Worm (Caenorhabditis elegans) whole organism, L2 larva: ENCODE measurements around the gene ztf-8.
A peak's percentile ranks its signal among the peaks of the same experiment; 100 is the strongest.

ENCODE experiments used
- C34F6.9 ChIP-seq: fragments of 150-350 bp; optimal IDR thresholded peaks from 2 replicates; lab custom pipeline; 2014; ENCODE audit warnings: missing biosample characterization, missing genetic modification characterization
- F13H6.1 ChIP-seq: sonication (generic microtip); optimal IDR thresholded peaks from 2 replicates; lab custom pipeline; 2016; ENCODE audit warnings: missing genetic modification characterization, missing compliant biosample characterization
- R02D3.7 ChIP-seq: fragments of 150-350 bp; optimal IDR thresholded peaks from 2 replicates; lab custom pipeline; 2014; ENCODE audit warnings: missing biosample characterization, missing genetic modification characterization
- Y55F3AM.14 ChIP-seq: fragments of 200-800 bp; sonication (Bioruptor generic); optimal IDR thresholded peaks from 2 replicates; lab custom pipeline; 2018; ENCODE audit warnings: mild to moderate bottlenecking, missing genetic modification characterization, missing compliant biosample characterization
- alr-1 ChIP-seq: fragments of 150-350 bp; optimal IDR thresholded peaks from 2 replicates; lab custom pipeline; 2014; ENCODE audit warnings: missing biosample characterization, missing genetic modification characterization
- aly-2 ChIP-seq: fragments of 150-350 bp; optimal IDR thresholded peaks from 2 replicates; lab custom pipeline; 2014; ENCODE audit warnings: missing biosample characterization, missing genetic modification characterization
- ama-1 ChIP-seq: fragments of 150-350 bp; optimal IDR thresholded peaks from 2 replicates; lab custom pipeline; 2018; ENCODE audit warnings: inconsistent platforms
- ceh-16 ChIP-seq: fragments of 150-350 bp; optimal IDR thresholded peaks from 2 replicates; lab custom pipeline; 2014; ENCODE audit warnings: missing biosample characterization, missing genetic modification characterization
- ceh-82 ChIP-seq: fragments of 150-350 bp; optimal IDR thresholded peaks from 2 replicates; lab custom pipeline; 2014; ENCODE audit warnings: missing biosample characterization, missing genetic modification characterization
- crh-2 ChIP-seq: sonication (generic microtip); optimal IDR thresholded peaks from 2 replicates; lab custom pipeline; 2017; ENCODE audit warnings: missing biosample characterization, missing genetic modification characterization
- elt-3 ChIP-seq: sonication (generic microtip); optimal IDR thresholded peaks from 2 replicates; lab custom pipeline; 2017; ENCODE audit warnings: missing biosample characterization, missing genetic modification characterization
- lin-11 ChIP-seq: fragments of 150-350 bp; sonication (generic microtip); optimal IDR thresholded peaks from 2 replicates; lab custom pipeline; 2014; ENCODE audit warnings: missing biosample characterization, missing genetic modification characterization, inconsistent platforms, mixed read lengths
- lin-13 ChIP-seq: fragments of 150-350 bp; optimal IDR thresholded peaks from 2 replicates; lab custom pipeline; 2014; ENCODE audit warnings: missing biosample characterization, missing genetic modification reagents, missing genetic modification characterization
- lin-39 ChIP-seq: fragments of 150-350 bp; optimal IDR thresholded peaks from 2 replicates; lab custom pipeline; 2014; ENCODE audit warnings: missing biosample characterization, missing genetic modification reagents, missing genetic modification characterization
- lsy-2 ChIP-seq, 2 experiments: fragments of 150-350 bp in 1 of 2; sonication (generic microtip) in 1 of 2; optimal IDR thresholded peaks; 2 replicates each; lab custom pipeline; 2014 to 2017; ENCODE audit warnings: missing biosample characterization in 2 of 2, missing genetic modification characterization in 2 of 2
- mbf-1 ChIP-seq: sonication (generic microtip); optimal IDR thresholded peaks from 2 replicates; lab custom pipeline; 2017; ENCODE audit warnings: missing biosample characterization, missing genetic modification characterization
- nhr-10 ChIP-seq: sonication (generic microtip); optimal IDR thresholded peaks from 2 replicates; lab custom pipeline; 2017; ENCODE audit warnings: missing biosample characterization, missing genetic modification characterization
- nhr-12 ChIP-seq: fragments of 150-350 bp; optimal IDR thresholded peaks from 2 replicates; lab custom pipeline; 2014; ENCODE audit warnings: missing biosample characterization, missing genetic modification characterization
- nhr-129 ChIP-seq: fragments of 150-350 bp; optimal IDR thresholded peaks from 2 replicates; lab custom pipeline; 2014; ENCODE audit warnings: missing biosample characterization, missing genetic modification characterization
- nhr-21 ChIP-seq: fragments of 150-350 bp; optimal IDR thresholded peaks from 2 replicates; lab custom pipeline; 2014; ENCODE audit warnings: missing biosample characterization, missing genetic modification characterization
- nhr-237 ChIP-seq: fragments of 150-350 bp; optimal IDR thresholded peaks from 2 replicates; lab custom pipeline; 2014; ENCODE audit warnings: missing biosample characterization, missing genetic modification characterization
- nhr-6 ChIP-seq: fragments of 150-350 bp; optimal IDR thresholded peaks from 2 replicates; lab custom pipeline; 2014; ENCODE audit warnings: missing biosample characterization, missing genetic modification characterization
- peb-1 ChIP-seq: fragments of 150-350 bp; optimal IDR thresholded peaks from 2 replicates; lab custom pipeline; 2014; ENCODE audit warnings: missing biosample characterization, missing genetic modification characterization
- sem-4 ChIP-seq: fragments of 150-350 bp; optimal IDR thresholded peaks from 2 replicates; lab custom pipeline; 2014; ENCODE audit warnings: missing biosample characterization, missing genetic modification reagents, missing genetic modification characterization
- skn-1 ChIP-seq: sonication (generic microtip); optimal IDR thresholded peaks from 2 replicates; lab custom pipeline; 2017; ENCODE audit warnings: missing biosample characterization, missing genetic modification characterization
- sma-3 ChIP-seq: sonication (generic microtip); optimal IDR thresholded peaks from 2 replicates; lab custom pipeline; 2016; ENCODE audit warnings: missing genetic modification reagents, missing genetic modification characterization, missing compliant biosample characterization
- sma-9 ChIP-seq, 2 experiments: fragments of 150-350 bp in 1 of 2; sonication (generic microtip) in 1 of 2; optimal IDR thresholded peaks; 2 replicates each; lab custom pipeline; 2014 to 2016; ENCODE audit warnings: missing genetic modification characterization in 2 of 2, mild to moderate bottlenecking in 1 of 2, missing biosample characterization in 1 of 2, missing compliant biosample characterization in 1 of 2, missing genetic modification reagents in 1 of 2, moderate library complexity in 1 of 2
- snpc-4 ChIP-seq: fragments of 150-350 bp; optimal IDR thresholded peaks from 2 replicates; lab custom pipeline; 2014; ENCODE audit warnings: missing biosample characterization, missing genetic modification characterization
- unc-39 ChIP-seq: fragments of 150-350 bp; optimal IDR thresholded peaks from 2 replicates; lab custom pipeline; 2014; ENCODE audit warnings: missing biosample characterization, missing genetic modification characterization
- unc-55 ChIP-seq: fragments of 150-350 bp; sonication (generic microtip); optimal IDR thresholded peaks from 3 replicates; lab custom pipeline; 2014; ENCODE audit warnings: missing biosample characterization, missing genetic modification reagents, missing genetic modification characterization
- unc-62 ChIP-seq: fragments of 150-350 bp; optimal IDR thresholded peaks from 2 replicates; lab custom pipeline; 2014; ENCODE audit warnings: missing biosample characterization, missing genetic modification reagents, missing genetic modification characterization
- ztf-1 ChIP-seq: fragments of 200-800 bp; sonication (Bioruptor generic); conservative IDR thresholded peaks from 2 replicates; pipeline ENCODE4 v1.3.6; 2022; ENCODE audit warnings: missing genetic modification characterization, missing compliant biosample characterization
- ztf-11 ChIP-seq: sonication (generic microtip); optimal IDR thresholded peaks from 2 replicates; lab custom pipeline; 2017; ENCODE audit warnings: missing biosample characterization, missing genetic modification characterization
- ztf-4 ChIP-seq: fragments of 150-350 bp; optimal IDR thresholded peaks from 2 replicates; lab custom pipeline; 2014; ENCODE audit warnings: missing biosample characterization, missing genetic modification characterization

Gene ztf-8

ce11 chrIII:5273396-5273857 lies at the start of gene ztf-8:
ztf-8 (minus strand) TSS chrIII:5273471.
- TF ChIP-seq lin-11 (tag; lab: Kevin White, UChicago), result no peak
- no peak for TF ChIP-seq R02D3.7 (tag; lab: Kevin White, UChicago)
- no peak for TF ChIP-seq nhr-21 (tag; lab: Kevin White, UChicago)
- no peak for TF ChIP-seq ceh-82 (tag; lab: Kevin White, UChicago)
- TF ChIP-seq nhr-129 (tag; lab: Kevin White, UChicago), result no peak
- peak; percentile 31 for TF ChIP-seq ztf-4 (tag; lab: Kevin White, UChicago)
- no peak for TF ChIP-seq unc-39 (tag; lab: Kevin White, UChicago)
- TF ChIP-seq sem-4, result no peak
- TF ChIP-seq ztf-11 (tag; lab: Kevin White, UChicago), result no peak
- TF ChIP-seq C34F6.9 (tag; lab: Kevin White, UChicago), result peak; percentile 25
- TF ChIP-seq ztf-1, result no peak
- no peak for TF ChIP-seq sma-3
- TF ChIP-seq nhr-6 (tag; lab: Kevin White, UChicago), result no peak
- no peak for TF ChIP-seq alr-1 (tag; lab: Kevin White, UChicago)
- no peak for TF ChIP-seq snpc-4 (tag; lab: Kevin White, UChicago)
- peak; percentile 37 for TF ChIP-seq ama-1
- no peak for TF ChIP-seq lin-13
- no peak for TF ChIP-seq mbf-1 (tag; lab: Kevin White, UChicago)
- no peak for TF ChIP-seq nhr-237 (tag; lab: Kevin White, UChicago)
- peak in 1 of 2 experiments; percentile 49 for TF ChIP-seq lsy-2 (tag; optimal IDR thresholded peaks at IDR 0.05; lab: Kevin White, UChicago)
- TF ChIP-seq sma-9 (GFP tag; optimal IDR thresholded peaks at IDR 0.05; lab: Kevin White, UChicago), result no peak
- TF ChIP-seq sma-9 (tag; optimal IDR thresholded peaks at IDR 0.05; lab: Kevin White, UChicago), result no peak
- no peak for TF ChIP-seq ceh-16 (tag; lab: Kevin White, UChicago)
- TF ChIP-seq crh-2 (tag; lab: Kevin White, UChicago), result peak; percentile 38

- no peak for TF ChIP-seq nhr-10 (tag; lab: Kevin White, UChicago)
- TF ChIP-seq R02D3.7 (tag; lab: Kevin White, UChicago), result no peak
- no peak for TF ChIP-seq ztf-4 (tag; lab: Kevin White, UChicago)
Observed at ce11 chrIII:5321661-5322060, 48.4 kb upstream of the ztf-8 start, which contains the start of gene F52C9.3. F52C9.3 (plus strand) TSS chrIII:5321885.

DNA sequence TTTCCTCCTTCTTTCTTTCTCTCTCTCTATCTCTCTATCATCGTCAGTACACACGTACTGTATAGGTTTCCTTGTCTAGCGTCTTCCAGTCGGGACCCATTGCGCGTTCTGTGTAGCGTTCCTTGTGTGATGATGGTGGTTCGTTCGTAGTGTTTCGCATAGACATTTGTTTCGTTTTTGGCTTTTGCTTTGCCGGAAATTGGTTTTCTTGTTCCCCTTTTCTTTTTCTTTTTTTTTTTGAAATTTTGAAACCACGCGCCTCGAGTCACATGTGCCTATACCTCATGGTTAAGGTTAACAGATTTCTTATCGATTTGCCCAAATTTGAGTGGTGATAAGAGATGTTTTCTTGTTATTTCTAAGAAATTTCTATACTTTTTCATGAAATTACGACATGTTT lies 45.3 kb upstream of the ztf-8 start:
- no peak for TF ChIP-seq nhr-12
- peak; percentile 0 for TF ChIP-seq crh-2 (tag; lab: Kevin White, UChicago)
- no peak for TF ChIP-seq lin-39 (tag; lab: Kevin White, UChicago)

ce11 chrIII:5310940-5311339 lies 37.7 kb upstream of the ztf-8 start, which contains the start of gene pqe-1:
pqe-1 (plus strand) TSS chrIII:5311240.
- TF ChIP-seq Y55F3AM.14 (GFP tag; lab: Kevin White, UChicago) (no peak), elt-3 (tag; lab: Kevin White, UChicago) (no peak), C34F6.9 (tag; lab: Kevin White, UChicago) (no peak), alr-1 (tag; lab: Kevin White, UChicago) (no peak), sma-3 (no peak), aly-2 (tag; lab: Kevin White, UChicago) (no peak)
- TF ChIP-seq, all 48 proteins: peak for 0

DNA sequence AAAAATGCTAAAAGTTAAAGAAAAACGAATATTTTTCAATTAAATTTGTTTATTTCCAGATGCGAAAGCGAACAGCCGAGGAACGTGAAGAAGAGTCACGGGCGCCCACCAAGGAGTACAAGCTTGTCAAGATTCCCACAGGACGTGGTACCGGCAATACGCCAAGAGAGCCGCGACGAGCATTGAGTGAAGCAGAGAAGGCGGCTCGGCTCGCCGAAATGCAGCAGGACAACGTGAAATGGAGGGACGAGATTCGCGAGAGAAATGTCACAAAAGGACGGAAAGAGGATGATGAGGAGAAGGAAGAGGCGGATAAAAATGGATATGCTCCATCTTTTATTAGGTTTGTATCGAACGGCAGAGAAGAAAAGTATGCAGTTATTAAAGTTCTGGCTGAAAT lies 37.1 kb upstream of the ztf-8 start:
- TF ChIP-seq peb-1 (no peak), unc-62 (GFP tag; lab: Kevin White, UChicago) (no peak), ceh-82 (tag; lab: Kevin White, UChicago) (no peak), lsy-2 (tag; optimal IDR thresholded peaks at IDR 0.05; lab: Kevin White, UChicago) (no peak), C34F6.9 (tag; lab: Kevin White, UChicago) (no peak), ama-1 (no peak), skn-1 (tag; lab: Kevin White, UChicago) (no peak), R02D3.7 (tag; lab: Kevin White, UChicago) (no peak), unc-55 (GFP tag; lab: Kevin White, UChicago) (no peak), F13H6.1 (tag; lab: Kevin White, UChicago) (no peak)
